Worm (Caenorhabditis elegans) whole organism, midembryonic: ENCODE measurements around the gene ZC412.5.
"Not testable (repeated sequence)": the region's sequence is repeated elsewhere in the genome, so short reads cannot be mapped to it uniquely, and the experiment has no call there.

ENCODE experiments used
- T22C8.4 ChIP-seq: fragments of 200-800 bp; sonication (Bioruptor generic); IDR thresholded peaks from 2 replicates; pipeline ENCODE4 v1.3.6; 2022; ENCODE audit warnings: missing genetic modification characterization, missing compliant biosample characterization
- cog-1 ChIP-seq: sonication (generic microtip); optimal IDR thresholded peaks from 2 replicates; lab custom pipeline; 2016; ENCODE audit warnings: missing genetic modification characterization, missing compliant biosample characterization
- flt-1 ChIP-seq: fragments of 200-800 bp; sonication (Bioruptor generic); IDR thresholded peaks from 2 replicates; pipeline ENCODE4 v1.3.6; 2022; ENCODE audit warnings: missing genetic modification characterization, missing compliant biosample characterization
- klf-2 ChIP-seq: fragments of 200-800 bp; sonication (Bioruptor generic); conservative IDR thresholded peaks from 2 replicates; pipeline ENCODE4 v1.3.6; 2022; ENCODE audit warnings: missing genetic modification reagents, missing genetic modification characterization, missing compliant biosample characterization
- med-1 ChIP-seq: sonication (generic microtip); optimal IDR thresholded peaks from 2 replicates; lab custom pipeline; 2017; ENCODE audit warnings: missing genetic modification characterization, mild to moderate bottlenecking, missing compliant biosample characterization, antibody characterized with exemption, missing genetic modification reagents; ENCODE audit not compliant: insufficient read depth
- ref-1 ChIP-seq: fragments of 200-800 bp; sonication (Bioruptor generic); conservative IDR thresholded peaks from 2 replicates; pipeline ENCODE4 v1.3.6; 2022; ENCODE audit warnings: missing genetic modification reagents, missing genetic modification characterization, missing compliant biosample characterization
- tab-1 ChIP-seq: fragments of 200-800 bp; sonication (Bioruptor generic); IDR thresholded peaks from 2 replicates; pipeline ENCODE4 v1.3.6; 2022; ENCODE audit warnings: missing genetic modification characterization, missing compliant biosample characterization
- ztf-23 ChIP-seq: fragments of 200-800 bp; sonication (Bioruptor generic); IDR thresholded peaks from 2 replicates; pipeline ENCODE4 v1.3.6; 2022; ENCODE audit warnings: missing genetic modification reagents, missing genetic modification characterization, missing compliant biosample characterization
- ztf-29 ChIP-seq: fragments of 200-800 bp; sonication (Bioruptor generic); IDR thresholded peaks from 2 replicates; pipeline ENCODE4 v1.3.6; 2022; ENCODE audit warnings: missing genetic modification reagents, missing genetic modification characterization, missing compliant biosample characterization

ZC412.5 gene

ce11 chrV:14830267-14831175, 44.8 kb downstream of the ZC412.5 start:
- no peak for TF ChIP-seq tab-1
- 0 out of 2 replicates have a peak, but pooled peaks have one; percentile 5 for TF ChIP-seq ztf-29 (GFP tag; lab: Robert Waterston, UW)
- TF ChIP-seq flt-1 = 0 out of 2 replicates have a peak, but pooled peaks have one; percentile 33
- TF ChIP-seq klf-2 (GFP tag; lab: Robert Waterston, UW) = no peak

- TF ChIP-seq ztf-29 (GFP tag; lab: Robert Waterston, UW) (0 out of 2 replicates have a peak, but pooled peaks have one; percentile 17), ztf-23 (GFP tag; lab: Robert Waterston, UW) (no peak)
These were observed 46.9 kb downstream of the ZC412.5 start for ce11 chrV:14828407-14828806.

DNA sequence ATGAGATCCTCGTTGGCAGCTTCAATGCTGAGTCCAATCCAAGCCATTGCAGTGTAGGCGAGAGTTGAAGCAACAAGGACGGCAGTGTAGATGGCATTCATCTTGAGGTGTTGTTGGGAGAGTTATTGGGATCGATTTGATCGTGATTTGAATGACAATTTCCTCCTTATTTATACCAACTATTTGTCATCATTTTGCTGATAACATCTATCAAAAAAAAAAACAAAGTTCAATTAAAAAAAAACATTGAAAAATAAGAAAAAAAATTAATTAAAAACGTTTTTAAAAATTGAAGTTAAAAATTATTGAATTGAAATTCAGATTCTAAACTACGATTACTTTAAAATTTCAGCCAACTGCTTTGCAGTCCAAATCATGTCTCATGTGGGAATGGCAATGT, 48.3 kb downstream of the ZC412.5 start, which contains the start of gene nspa-8:
Gene nspa-8 (minus strand): TSS at position 101 of the 400 bp plus-strand sequence.
- TF ChIP-seq ztf-29 (GFP tag; lab: Robert Waterston, UW); ref-1 (GFP tag; lab: Robert Waterston, UW); tab-1: not testable (repeated sequence)

DNA sequence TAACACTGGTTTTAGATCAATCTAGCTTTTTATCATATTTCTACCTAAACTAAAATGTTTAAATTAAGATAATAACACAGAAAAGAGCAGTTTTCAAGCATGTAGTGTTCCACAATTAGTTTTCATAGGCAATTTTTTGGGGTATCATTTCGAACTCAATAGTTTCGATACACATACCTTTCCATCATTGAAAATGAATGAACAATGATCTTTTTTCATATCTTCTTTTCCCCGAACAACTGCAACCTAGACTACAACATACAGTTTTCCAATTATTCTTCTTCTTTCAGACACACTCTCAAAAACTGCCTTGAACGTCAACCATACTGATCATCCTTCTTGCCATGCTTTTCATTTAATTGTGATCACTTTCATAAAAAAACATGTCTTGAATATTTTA, 51.1 kb downstream of the ZC412.5 start, which contains the start of gene W06A7.4:
Gene W06A7.4 (plus strand): TSS at position 301 of the 400 bp plus-strand sequence.
- TF ChIP-seq ztf-23 (GFP tag; lab: Robert Waterston, UW) = no peak
- no peak for TF ChIP-seq med-1 (GFP tag; lab: Kevin White, UChicago)
- no peak for TF ChIP-seq flt-1
- no peak for TF ChIP-seq tab-1
- no peak for TF ChIP-seq ref-1 (GFP tag; lab: Robert Waterston, UW)
- TF ChIP-seq ztf-29 (GFP tag; lab: Robert Waterston, UW) = no peak
- TF ChIP-seq T22C8.4 (GFP tag; lab: Robert Waterston, UW) = no peak
- TF ChIP-seq cog-1 = no peak
- TF ChIP-seq klf-2 (GFP tag; lab: Robert Waterston, UW) = no peak
